Fruit fly (Drosophila melanogaster) whole organism, adult: ENCODE data around the gene CG46399.

Source experiments
- CG11617 ChIP-seq: fragments of 200-800 bp; sonication (Bioruptor generic); optimal IDR thresholded peaks from 2 replicates; lab custom pipeline; 2017; ENCODE audit warnings: mild to moderate bottlenecking, missing biosample characterization, missing genetic modification reagents, missing genetic modification characterization
- CG12768 ChIP-seq: fragments of 200-800 bp; sonication (Bioruptor generic); optimal IDR thresholded peaks from 2 replicates; lab custom pipeline; 2017; ENCODE audit warnings: missing biosample characterization, missing genetic modification characterization, mild to moderate bottlenecking, moderate library complexity, missing genetic modification reagents
- CG14711 ChIP-seq: fragments of 200-800 bp; sonication (Bioruptor generic); optimal IDR thresholded peaks from 2 replicates; lab custom pipeline; 2018; ENCODE audit warnings: missing biosample characterization, mild to moderate bottlenecking, missing genetic modification characterization, moderate library complexity
- CG1620 ChIP-seq: fragments of 200-800 bp; sonication (Bioruptor generic); optimal IDR thresholded peaks from 2 replicates; lab custom pipeline; 2016; ENCODE audit warnings: missing biosample characterization, missing genetic modification characterization
- CG33017 ChIP-seq: fragments of 200-800 bp; sonication (Bioruptor generic); optimal IDR thresholded peaks from 2 replicates; lab custom pipeline; 2018; ENCODE audit warnings: missing biosample characterization, mild to moderate bottlenecking, missing genetic modification characterization, moderate library complexity
- CG5204 ChIP-seq: fragments of 200-800 bp; sonication (Bioruptor generic); optimal IDR thresholded peaks from 2 replicates; lab custom pipeline; 2016; ENCODE audit warnings: missing biosample characterization, missing genetic modification characterization
- CG7045 ChIP-seq: fragments of 200-800 bp; sonication (Bioruptor generic); optimal IDR thresholded peaks from 2 replicates; lab custom pipeline; 2017; ENCODE audit warnings: missing biosample characterization, mild to moderate bottlenecking, missing genetic modification characterization
- CG7101 ChIP-seq: fragments of 200-800 bp; sonication (Bioruptor generic); optimal IDR thresholded peaks from 2 replicates; lab custom pipeline; 2018; ENCODE audit warnings: missing biosample characterization, mild to moderate bottlenecking, missing genetic modification characterization, moderate library complexity
- Clk ChIP-seq: fragments of 200-800 bp; sonication (Bioruptor generic); optimal IDR thresholded peaks from 2 replicates; lab custom pipeline; 2017; ENCODE audit warnings: missing biosample characterization, missing genetic modification characterization
- Crg-1 ChIP-seq: fragments of 200-800 bp; sonication (Bioruptor generic); optimal IDR thresholded peaks from 2 replicates; lab custom pipeline; 2016; ENCODE audit warnings: missing biosample characterization, missing genetic modification characterization
- Hr96 ChIP-seq: fragments of 200-800 bp; sonication (Bioruptor generic); optimal IDR thresholded peaks from 2 replicates; lab custom pipeline; 2016; ENCODE audit warnings: missing biosample characterization, missing genetic modification characterization
- Mnt ChIP-seq: fragments of 200-800 bp; sonication (Bioruptor generic); optimal IDR thresholded peaks from 2 replicates; lab custom pipeline; 2016; ENCODE audit warnings: missing biosample characterization, mild to moderate bottlenecking, missing genetic modification characterization
- bab1 ChIP-seq: fragments of 200-800 bp; sonication (Bioruptor generic); optimal IDR thresholded peaks from 3 replicates; lab custom pipeline; 2019; ENCODE audit warnings: missing biosample characterization, mild to moderate bottlenecking, missing genetic modification characterization, moderate library complexity
- cic ChIP-seq: fragments of 200-800 bp; sonication (Bioruptor generic); optimal IDR thresholded peaks from 2 replicates; lab custom pipeline; 2017; ENCODE audit warnings: missing biosample characterization, mild to moderate bottlenecking, missing genetic modification characterization, moderate library complexity
- cnc ChIP-seq, 2 experiments: fragments of >200 bp; optimal IDR thresholded peaks; 2 replicates each; lab custom pipeline; 2017
- kay ChIP-seq: fragments of 200-800 bp; sonication (Bioruptor generic); peaks from one replicate; lab custom pipeline; 2016; ENCODE audit warnings: missing biosample characterization, missing genetic modification characterization, borderline replicate concordance
- ovo ChIP-seq: fragments of 200-800 bp; sonication (Bioruptor generic); optimal IDR thresholded peaks from 2 replicates; lab custom pipeline; 2016; ENCODE audit warnings: missing biosample characterization, missing genetic modification characterization
- pad ChIP-seq: fragments of 200-800 bp; sonication (Bioruptor generic); optimal IDR thresholded peaks from 3 replicates; lab custom pipeline; 2017; ENCODE audit warnings: missing biosample characterization, missing genetic modification characterization, mild to moderate bottlenecking, moderate library complexity, missing genetic modification reagents
- tj ChIP-seq: fragments of 200-800 bp; sonication (Bioruptor generic); optimal IDR thresholded peaks from 3 replicates; lab custom pipeline; 2017; ENCODE audit warnings: missing biosample characterization, mild to moderate bottlenecking, missing genetic modification characterization, moderate library complexity
- toe ChIP-seq: fragments of 200-800 bp; sonication (Bioruptor generic); optimal IDR thresholded peaks from 2 replicates; lab custom pipeline; 2016; ENCODE audit warnings: missing biosample characterization, missing genetic modification characterization

Gene CG46399

DNA sequence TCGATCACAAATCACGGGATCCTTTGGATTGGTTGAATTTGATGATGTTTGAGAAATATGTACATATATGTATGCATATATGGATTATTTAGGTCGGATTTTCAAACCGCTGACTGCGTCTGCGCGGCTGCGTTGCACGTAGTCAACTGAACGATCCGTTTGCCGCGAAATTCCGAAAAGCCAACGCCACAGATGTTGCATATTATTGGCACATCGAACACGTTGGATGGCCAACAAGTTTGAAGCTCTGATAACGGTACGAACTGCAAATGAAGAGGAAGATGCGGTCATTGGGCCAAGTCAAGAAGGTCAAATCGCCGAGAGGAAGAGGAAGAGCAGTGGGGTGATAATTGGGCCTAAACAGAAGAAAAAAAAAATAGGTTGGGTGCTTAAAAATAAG lies 12.0 kb downstream of the CG46399 start, which contains the start of gene CG9518:
CG9518 (minus strand) TSS at position 154 of the 400 bp plus-strand sequence.
- TF ChIP-seq CG12768 (GFP tag; lab: Kevin White, UChicago) = no peak
- TF ChIP-seq CG11617 = no peak
- TF ChIP-seq Clk = no peak
- no peak for TF ChIP-seq CG7045 (GFP tag; lab: Kevin White, UChicago)
- TF ChIP-seq cnc (optimal IDR thresholded peaks at IDR 0.05; lab: Kevin White, UChicago) = no peak
- no peak for TF ChIP-seq CG5204 (GFP tag; lab: Kevin White, UChicago)
- TF ChIP-seq cic (GFP tag; lab: Kevin White, UChicago) = no peak
- TF ChIP-seq Crg-1 (GFP tag; lab: Kevin White, UChicago) = no peak
- no peak for TF ChIP-seq CG14711 (tag; lab: Kevin White, UChicago)
- no peak for TF ChIP-seq Hr96 (GFP tag; lab: Kevin White, UChicago)
- no peak for TF ChIP-seq CG33017 (tag; lab: Kevin White, UChicago)

DNA sequence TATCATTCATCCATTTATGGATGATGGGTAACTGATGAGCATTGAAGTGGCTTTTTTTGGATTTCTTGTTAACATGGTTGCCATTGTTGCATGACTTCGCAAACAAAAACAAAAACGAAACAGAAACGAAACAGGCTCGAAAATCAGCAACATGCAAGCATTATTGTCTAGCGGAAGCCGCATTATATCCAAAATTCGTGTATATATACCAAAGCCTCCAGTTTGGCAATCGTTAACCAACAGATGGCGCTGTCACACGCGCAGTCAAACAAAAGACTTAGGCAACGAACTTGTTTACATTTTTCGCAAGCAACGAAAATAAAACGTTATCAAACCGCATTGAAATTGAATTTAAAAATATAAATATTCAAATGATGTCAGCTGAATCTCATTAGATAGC lies 19.9 kb downstream of the CG46399 start:
- TF ChIP-seq Crg-1 (GFP tag; lab: Kevin White, UChicago) (no peak), tj (GFP tag; lab: Kevin White, UChicago) (no peak), CG11617 (no peak), CG33017 (tag; lab: Kevin White, UChicago) (no peak), CG14711 (tag; lab: Kevin White, UChicago) (no peak), Clk (no peak), cic (GFP tag; lab: Kevin White, UChicago) (no peak), kay (GFP tag; lab: Kevin White, UChicago) (no peak), bab1 (GFP tag; lab: Kevin White, UChicago) (no peak), pad (GFP tag; lab: Kevin White, UChicago) (no peak), ovo (GFP tag; lab: Kevin White, UChicago) (no peak), cnc (optimal IDR thresholded peaks at IDR 0.05; lab: Kevin White, UChicago) (no peak)

DNA sequence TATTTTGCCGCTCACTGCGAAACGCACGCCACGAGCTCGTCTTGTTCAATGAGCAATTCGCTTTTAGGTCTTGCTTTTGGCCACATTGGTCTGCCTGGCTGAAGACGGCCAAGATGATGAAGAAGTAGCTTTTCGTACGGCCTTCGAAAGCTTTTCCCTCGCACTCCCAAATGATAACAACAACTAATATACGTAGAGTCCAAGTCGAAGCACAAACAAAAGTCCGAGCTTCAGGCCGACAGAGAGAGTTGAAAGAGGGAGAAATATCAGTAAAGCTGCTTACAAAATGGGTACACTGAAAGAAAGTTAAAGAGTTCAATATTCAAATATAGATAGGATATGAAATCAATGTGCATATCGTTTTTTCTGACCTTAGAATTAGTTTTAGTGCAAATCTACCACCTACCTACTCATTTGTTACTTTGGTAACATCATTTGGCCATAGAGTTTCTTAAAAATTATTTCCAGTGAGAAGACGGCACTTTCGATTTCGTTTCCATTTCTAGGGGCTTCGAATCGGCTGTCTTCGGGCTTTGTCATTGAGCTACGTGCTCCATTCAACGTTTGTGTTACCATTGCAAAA lies 23.6 kb downstream of the CG46399 start, which contains the start of the genes CG45064 and CG45065:
CG45064 (minus strand) TSS at position 51 of the 583 bp plus-strand sequence.
CG45065 (minus strand) TSS at position 51 of the 583 bp plus-strand sequence.
- TF ChIP-seq CG7101 (tag; lab: Kevin White, UChicago) (peak; percentile 3), toe (GFP tag; lab: Kevin White, UChicago) (no peak), cnc (optimal IDR thresholded peaks at IDR 0.05; lab: Kevin White, UChicago) (no peak), bab1 (GFP tag; lab: Kevin White, UChicago) (peak; percentile 54), CG7045 (GFP tag; lab: Kevin White, UChicago) (no peak), CG1620 (GFP tag; lab: Kevin White, UChicago) (no peak), CG11617 (no peak), tj (GFP tag; lab: Kevin White, UChicago) (no peak)

DNA sequence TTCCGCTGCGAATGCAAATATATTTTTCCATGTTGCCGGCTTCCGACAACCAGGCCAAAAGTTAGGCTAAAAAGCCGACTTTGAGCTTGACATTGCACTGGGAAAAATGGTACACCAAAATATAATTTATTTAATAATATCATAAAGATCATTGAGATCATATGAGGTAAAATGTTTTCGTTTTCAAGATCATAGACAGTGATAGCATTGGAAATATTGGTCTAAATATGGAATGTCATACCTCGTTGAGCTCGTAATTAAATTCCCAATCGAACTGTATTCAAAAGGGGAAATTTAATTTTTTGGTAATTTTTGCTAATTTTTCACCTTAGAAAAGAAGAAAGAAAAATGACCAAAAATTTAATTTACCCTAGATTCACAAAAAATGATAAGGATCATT lies 24.9 kb downstream of the CG46399 start:
- no peak for TF ChIP-seq tj (GFP tag; lab: Kevin White, UChicago)
- no peak for TF ChIP-seq cic (GFP tag; lab: Kevin White, UChicago)
- no peak for TF ChIP-seq CG33017 (tag; lab: Kevin White, UChicago)
- no peak for TF ChIP-seq Clk

DNA sequence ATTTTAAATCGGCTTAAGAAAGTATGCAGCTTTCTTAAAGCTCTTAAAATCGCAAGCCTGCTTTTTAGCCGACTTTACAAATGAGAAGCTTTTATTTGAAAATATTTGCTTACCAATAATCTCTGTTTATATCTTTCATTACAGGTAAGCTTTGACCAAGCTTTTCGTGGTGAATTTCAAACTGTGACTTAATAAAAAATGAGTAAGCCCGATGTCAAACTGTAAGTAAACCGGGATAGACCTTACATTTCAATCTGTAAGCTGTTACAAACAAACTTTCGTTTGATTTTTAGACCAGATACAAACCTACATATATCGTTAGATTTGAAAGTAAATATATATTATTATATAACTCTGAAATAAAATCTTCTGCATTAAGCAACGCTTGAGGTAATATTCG lies 26.5 kb downstream of the CG46399 start:
- TF ChIP-seq CG33017 (tag; lab: Kevin White, UChicago) = no peak
- peak; percentile 8 for TF ChIP-seq kay (GFP tag; lab: Kevin White, UChicago)

DNA sequence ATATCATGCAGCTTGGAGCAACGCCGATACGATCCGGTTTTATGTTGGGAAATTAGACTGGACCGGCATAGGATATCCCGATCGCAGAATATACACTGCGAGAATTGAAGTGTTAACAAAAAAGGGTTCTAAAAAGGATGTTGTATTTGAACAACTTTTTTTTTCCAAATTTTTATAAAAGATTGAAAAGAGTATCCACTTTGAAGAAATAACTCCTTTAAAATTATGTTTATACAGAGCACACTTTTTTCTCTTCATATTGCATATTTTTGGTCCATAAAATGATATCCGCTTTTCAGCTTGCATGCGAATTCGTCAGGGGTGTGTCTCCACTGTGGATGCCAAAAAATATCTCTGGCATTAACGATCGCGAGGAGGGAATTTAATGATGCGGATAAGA lies 33.3 kb downstream of the CG46399 start:
- TF ChIP-seq bab1 (GFP tag; lab: Kevin White, UChicago) = no peak
- no peak for TF ChIP-seq CG11617
- no peak for TF ChIP-seq toe (GFP tag; lab: Kevin White, UChicago)
- no peak for TF ChIP-seq CG7101 (tag; lab: Kevin White, UChicago)
- TF ChIP-seq ovo (GFP tag; lab: Kevin White, UChicago) = no peak
- TF ChIP-seq cnc (optimal IDR thresholded peaks at IDR 0.05; lab: Kevin White, UChicago) = no peak
- no peak for TF ChIP-seq kay (GFP tag; lab: Kevin White, UChicago)
- TF ChIP-seq CG7045 (GFP tag; lab: Kevin White, UChicago) = no peak
- no peak for TF ChIP-seq Mnt
- TF ChIP-seq Clk = no peak
- no peak for TF ChIP-seq cic (GFP tag; lab: Kevin White, UChicago)

DNA sequence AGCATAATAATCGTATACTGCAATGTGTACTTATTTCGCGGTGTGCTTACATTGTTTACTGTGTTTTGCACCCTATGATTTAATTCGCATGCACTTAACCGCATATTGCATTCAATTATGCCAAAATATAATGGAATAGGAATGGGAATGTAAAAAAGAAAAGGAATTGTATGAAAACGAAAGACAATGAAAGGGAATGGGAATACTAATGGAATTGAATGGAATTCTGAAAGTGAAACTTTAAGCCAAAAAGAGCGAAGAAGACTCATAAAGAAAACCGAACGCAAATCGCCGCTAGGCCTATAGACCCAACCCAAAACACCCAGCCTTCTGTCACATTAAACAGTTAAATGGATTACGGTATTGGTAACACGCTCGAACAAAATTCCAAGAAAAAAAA lies 34.8 kb downstream of the CG46399 start:
- TF ChIP-seq CG33017 (tag; lab: Kevin White, UChicago) (no peak), tj (GFP tag; lab: Kevin White, UChicago) (no peak), CG11617 (no peak), CG1620 (GFP tag; lab: Kevin White, UChicago) (no peak), Hr96 (GFP tag; lab: Kevin White, UChicago) (no peak), cnc (optimal IDR thresholded peaks at IDR 0.05; lab: Kevin White, UChicago) (no peak), pad (GFP tag; lab: Kevin White, UChicago) (no peak), ovo (GFP tag; lab: Kevin White, UChicago) (no peak), Crg-1 (GFP tag; lab: Kevin White, UChicago) (no peak), Clk (no peak), bab1 (GFP tag; lab: Kevin White, UChicago) (no peak), kay (GFP tag; lab: Kevin White, UChicago) (no peak), CG7101 (tag; lab: Kevin White, UChicago) (no peak), CG14711 (tag; lab: Kevin White, UChicago) (no peak), cic (GFP tag; lab: Kevin White, UChicago) (no peak), CG5204 (GFP tag; lab: Kevin White, UChicago) (no peak), CG7045 (GFP tag; lab: Kevin White, UChicago) (no peak)
